Fruit fly (Drosophila melanogaster) whole organism, pupa: ENCODE data around the gene CG4462.

ENCODE experiments used
- CG10348 ChIP-seq: fragments of 200-800 bp; sonication (Bioruptor generic); IDR thresholded peaks from 2 replicates; pipeline ENCODE4 v1.3.6; 2022; ENCODE audit warnings: missing biosample characterization, missing genetic modification characterization
- CG12605 ChIP-seq: fragments of 200-800 bp; sonication (Bioruptor generic); IDR thresholded peaks from 2 replicates; pipeline ENCODE4 v1.3.6; 2022; ENCODE audit warnings: missing biosample characterization, missing genetic modification characterization
- CG13204 ChIP-seq: fragments of 200-800 bp; sonication (Bioruptor generic); optimal IDR thresholded peaks from 2 replicates; lab custom pipeline; 2018; ENCODE audit warnings: missing biosample characterization, mild to moderate bottlenecking, missing genetic modification characterization, moderate library complexity
- CG14655 ChIP-seq: fragments of 200-800 bp; sonication (Bioruptor generic); optimal IDR thresholded peaks from 3 replicates; lab custom pipeline; 2017; ENCODE audit warnings: mild to moderate bottlenecking, missing biosample characterization, missing genetic modification reagents, missing genetic modification characterization
- CG15710 ChIP-seq: fragments of 200-800 bp; sonication (Bioruptor generic); optimal IDR thresholded peaks from 2 replicates; lab custom pipeline; 2018; ENCODE audit warnings: missing biosample characterization, mild to moderate bottlenecking, missing genetic modification characterization, moderate library complexity
- CG17806 ChIP-seq: fragments of 200-800 bp; sonication (Bioruptor generic); optimal IDR thresholded peaks from 2 replicates; lab custom pipeline; 2018; ENCODE audit warnings: missing biosample characterization, mild to moderate bottlenecking, missing genetic modification characterization, moderate library complexity
- CG32121 ChIP-seq: fragments of 200-800 bp; sonication (Bioruptor generic); IDR thresholded peaks from 2 replicates; pipeline ENCODE4 v1.3.6; 2022; ENCODE audit warnings: missing biosample characterization, missing genetic modification characterization
- CG34367 ChIP-seq: fragments of 200-800 bp; sonication (Bioruptor generic); optimal IDR thresholded peaks from 2 replicates; lab custom pipeline; 2018; ENCODE audit warnings: missing biosample characterization, mild to moderate bottlenecking, missing genetic modification characterization
- CG4496 ChIP-seq: fragments of 200-800 bp; sonication (Bioruptor generic); IDR thresholded peaks from 3 replicates; pipeline ENCODE4 v1.3.6; 2022; ENCODE audit warnings: missing biosample characterization, missing genetic modification characterization
- CG8159 ChIP-seq: fragments of 200-800 bp; sonication (Bioruptor generic); optimal IDR thresholded peaks from 3 replicates; lab custom pipeline; 2018; ENCODE audit warnings: missing biosample characterization, mild to moderate bottlenecking, missing genetic modification characterization, moderate library complexity
- CG8301 ChIP-seq: fragments of 200-800 bp; sonication (Bioruptor generic); optimal IDR thresholded peaks from 2 replicates; lab custom pipeline; 2018; ENCODE audit warnings: missing biosample characterization, mild to moderate bottlenecking, missing genetic modification characterization
- D1 ChIP-seq: fragments of 200-800 bp; sonication (Bioruptor generic); optimal IDR thresholded peaks from 2 replicates; lab custom pipeline; 2018; ENCODE audit warnings: missing biosample characterization, mild to moderate bottlenecking, missing genetic modification characterization, moderate library complexity
- EcR ChIP-seq: fragments of 200-800 bp; sonication (Bioruptor generic); optimal IDR thresholded peaks from 3 replicates; lab custom pipeline; 2019; ENCODE audit warnings: missing biosample characterization, missing genetic modification characterization, mild to moderate bottlenecking, moderate library complexity, missing genetic modification reagents
- Ets98B ChIP-seq: fragments of 200-800 bp; sonication (Bioruptor generic); IDR thresholded peaks from 2 replicates; pipeline ENCODE4 v1.3.6; 2022; ENCODE audit warnings: missing biosample characterization, missing genetic modification characterization
- Pif1A ChIP-seq: fragments of 200-800 bp; sonication (Bioruptor generic); optimal IDR thresholded peaks from 3 replicates; lab custom pipeline; 2016; ENCODE audit warnings: missing biosample characterization, missing genetic modification characterization
- Pif1B ChIP-seq: fragments of 200-800 bp; sonication (Bioruptor generic); optimal IDR thresholded peaks from 3 replicates; lab custom pipeline; 2016; ENCODE audit warnings: missing biosample characterization, missing genetic modification characterization
- Snoo ChIP-seq: fragments of 200-800 bp; sonication (Bioruptor generic); optimal IDR thresholded peaks from 3 replicates; lab custom pipeline; 2017; ENCODE audit warnings: missing biosample characterization, mild to moderate bottlenecking, missing genetic modification characterization, inconsistent platforms
- fd96Ca ChIP-seq: fragments of 200-800 bp; sonication (Bioruptor generic); IDR thresholded peaks from 3 replicates; pipeline ENCODE4 v1.3.6; 2022; ENCODE audit warnings: missing biosample characterization, missing genetic modification characterization
- gl ChIP-seq: fragments of 200-800 bp; sonication (Bioruptor generic); optimal IDR thresholded peaks from 2 replicates; lab custom pipeline; 2018; ENCODE audit warnings: missing biosample characterization, mild to moderate bottlenecking, missing genetic modification characterization
- rn ChIP-seq: fragments of 200-800 bp; sonication (Bioruptor generic); IDR thresholded peaks from 2 replicates; pipeline ENCODE4 v1.3.6; 2022; ENCODE audit warnings: missing biosample characterization, missing genetic modification characterization

The CG4462 gene

dm6 chr3R:19895305-19895704 lies 29.9 kb downstream of the CG4462 start:
- no peak for TF ChIP-seq Pif1B (GFP tag; lab: Kevin White, UChicago)
- TF ChIP-seq CG10348 (GFP tag; lab: Robert Waterston, UW) = no peak
- no peak for TF ChIP-seq CG15710 (tag; lab: Kevin White, UChicago)
- TF ChIP-seq Snoo (tag; lab: Kevin White, UChicago) = no peak

dm6 chr3R:19892046-19892445 lies 33.1 kb downstream of the CG4462 start:
- TF ChIP-seq rn = no peak
- TF ChIP-seq fd96Ca (GFP tag; lab: Robert Waterston, UW) = peak; percentile 63
- no peak; the same call in 1 of the 2 replicates for TF ChIP-seq CG12605
- peak; percentile 75 for TF ChIP-seq CG4496
- TF ChIP-seq Ets98B (GFP tag; lab: Robert Waterston, UW) = peak; percentile 44; the same call in 1 of the 2 replicates

- TF ChIP-seq CG4496 (no peak), fd96Ca (GFP tag; lab: Robert Waterston, UW) (0 out of 3 replicates have a peak, but pooled peaks have one; percentile 48), CG32121 (GFP tag; lab: Robert Waterston, UW) (0 out of 2 replicates have a peak, but pooled peaks have one; percentile 9), CG13204 (GFP tag; lab: Kevin White, UChicago) (no peak)
Measured at dm6 chr3R:19891363-19891762, 33.8 kb downstream of the CG4462 start.

- TF ChIP-seq CG14655 (GFP tag; lab: Kevin White, UChicago) (peak; percentile 14), CG13204 (GFP tag; lab: Kevin White, UChicago) (peak; percentile 58), CG8301 (tag; lab: Kevin White, UChicago) (no peak), Pif1B (GFP tag; lab: Kevin White, UChicago) (no peak), CG12605 (peak; percentile 29; the same call in 1 of the 2 replicates), Pif1A (GFP tag; lab: Kevin White, UChicago) (no peak), CG32121 (GFP tag; lab: Robert Waterston, UW) (peak; percentile 31; the same call in 1 of the 2 replicates), CG4496 (0 out of 3 replicates have a peak, but pooled peaks have one; percentile 32)
Measured at dm6 chr3R:19890340-19890998, 34.7 kb downstream of the CG4462 start, which contains the start of gene CG4733. TSS of gene CG4733 (plus strand) at chr3R:19890689.

- no peak for TF ChIP-seq CG12605
- TF ChIP-seq CG13204 (GFP tag; lab: Kevin White, UChicago) = no peak
- 0 out of 3 replicates have a peak, but pooled peaks have one; percentile 7 for TF ChIP-seq CG4496
- peak; percentile 65 for TF ChIP-seq CG14655 (GFP tag; lab: Kevin White, UChicago)
- peak; percentile 52 for TF ChIP-seq CG8301 (tag; lab: Kevin White, UChicago)
- TF ChIP-seq CG8159 = peak; percentile 16
Measured at dm6 chr3R:19889603-19890187, 35.5 kb downstream of the CG4462 start.

DNA sequence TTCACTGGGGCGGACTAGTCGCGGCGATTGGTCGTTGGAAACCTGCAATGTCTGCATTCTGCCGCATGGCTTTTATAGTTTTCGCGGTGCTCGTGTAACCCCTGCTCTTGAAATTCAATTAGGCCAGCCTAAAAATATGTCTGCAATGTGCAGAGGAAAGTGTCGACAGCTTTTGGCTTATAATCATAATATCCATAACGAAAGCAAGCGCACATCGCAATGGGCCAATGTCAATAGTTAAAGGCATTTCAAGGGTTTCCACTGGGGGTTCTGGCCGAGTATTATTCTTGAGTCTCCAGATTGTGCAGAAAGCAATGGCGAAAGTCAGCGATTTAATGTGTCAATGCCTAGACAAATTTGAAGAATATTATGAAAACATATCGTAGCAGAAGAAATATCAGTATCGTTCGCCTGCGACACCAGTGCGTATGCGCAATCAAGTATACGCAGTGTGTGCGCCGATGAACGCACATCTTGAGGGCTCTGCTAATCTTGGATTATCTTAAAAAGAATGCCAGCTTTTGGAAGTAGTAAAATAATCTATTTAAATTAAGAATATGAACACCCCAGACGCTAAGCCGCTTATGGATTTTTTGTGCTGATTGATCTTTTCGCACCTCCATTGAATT lies 36.9 kb downstream of the CG4462 start, which contains the start of gene ninaE:
Gene ninaE, minus strand, starts transcription at position 51 of the 629 bp plus-strand sequence.
- TF ChIP-seq CG12605 (no peak), Ets98B (GFP tag; lab: Robert Waterston, UW) (no peak), CG17806 (no peak), CG34367 (tag; lab: Kevin White, UChicago) (no peak), D1 (tag; lab: Kevin White, UChicago) (no peak)

dm6 chr3R:19880431-19880939 lies 44.7 kb downstream of the CG4462 start:
- TF ChIP-seq EcR (no peak), CG15710 (tag; lab: Kevin White, UChicago) (peak; percentile 24), D1 (tag; lab: Kevin White, UChicago) (no peak), CG34367 (tag; lab: Kevin White, UChicago) (no peak), CG17806 (peak; percentile 16), fd96Ca (GFP tag; lab: Robert Waterston, UW) (peak; percentile 51), Pif1B (GFP tag; lab: Kevin White, UChicago) (no peak), CG14655 (GFP tag; lab: Kevin White, UChicago) (no peak), CG4496 (peak; percentile 41; the same call in 1 of the 3 replicates), CG8159 (peak; percentile 22), gl (tag; lab: Kevin White, UChicago) (no peak), Snoo (tag; lab: Kevin White, UChicago) (peak; percentile 33), Pif1A (GFP tag; lab: Kevin White, UChicago) (no peak), Ets98B (GFP tag; lab: Robert Waterston, UW) (peak; percentile 35; the same call in 1 of the 2 replicates), CG32121 (GFP tag; lab: Robert Waterston, UW) (peak; percentile 60; the same call in 1 of the 2 replicates)
